ENCODE assay signal across 2 worm cellular contexts in genomic region chrIV:5389951-5390350, ce11.
A peak's percentile ranks its signal among the peaks of the same experiment; 100 is the strongest.
TF ChIP-seq lines count a peak whose summit lies in the region.

No protein-coding gene starts in this region.

TF ChIP-seq in whole organism, L4 larva, 104 proteins besides CTCF, POLR2A, EP300 and RAD21 (continued from another document):
- TF ChIP-seq T26A8.4 (GFP tag; IDR thresholded peaks at IDR 0.05; lab: Robert Waterston, UW) (no peak), nhr-77 (tag; optimal IDR thresholded peaks at IDR 0.05; lab: Kevin White, UChicago) (no peak), dve-1 (tag; optimal IDR thresholded peaks at IDR 0.05; lab: Kevin White, UChicago; ENCODE audit: insufficient read depth) (no peak), spr-1 (tag; optimal IDR thresholded peaks at IDR 0.05; lab: Kevin White, UChicago) (no peak), rbr-2 (tag; optimal IDR thresholded peaks at IDR 0.05; lab: Kevin White, UChicago) (no peak), lir-3 (tag; optimal IDR thresholded peaks at IDR 0.05; lab: Kevin White, UChicago) (no peak), cey-2 (tag; optimal IDR thresholded peaks at IDR 0.05; lab: Kevin White, UChicago; ENCODE audit: borderline replicate concordance, insufficient read depth) (no peak), egl-27 (tag; optimal IDR thresholded peaks at IDR 0.05; lab: Kevin White, UChicago) (no peak), hlh-11 (tag; optimal IDR thresholded peaks at IDR 0.05; lab: Kevin White, UChicago) (no peak), F26F4.8 (GFP tag; conservative IDR thresholded peaks at IDR 0.05; lab: Robert Waterston, UW) (no peak), snpc-1.2 (GFP tag; IDR thresholded peaks at IDR 0.05; lab: Robert Waterston, UW) (peak; percentile 84)

TF ChIP-seq in whole organism, young adult, 124 proteins besides CTCF, POLR2A, EP300 and RAD21 (continued from another document):
- TF ChIP-seq B0336.3 (GFP tag; IDR thresholded peaks at IDR 0.05; lab: Robert Waterston, UW) (peak; percentile 82), F33H1.4 (GFP tag; IDR thresholded peaks at IDR 0.05; lab: Robert Waterston, UW) (peak; percentile 39), F49E8.2 (tag; optimal IDR thresholded peaks at IDR 0.05; lab: Kevin White, UChicago; ENCODE audit: insufficient read depth) (peak; percentile 48), madf-3 (GFP tag; IDR thresholded peaks at IDR 0.05; lab: Robert Waterston, UW) (no peak; the same call in 1 of the 2 replicates), Y53G8AR.9 (GFP tag; conservative IDR thresholded peaks at IDR 0.05; lab: Robert Waterston, UW) (peak; percentile 73), lsl-1 (GFP tag; optimal IDR thresholded peaks at IDR 0.05; lab: Kevin White, UChicago) (peak; percentile 32), snpc-1.3 (tag; optimal IDR thresholded peaks at IDR 0.05; lab: Kevin White, UChicago; ENCODE audit: insufficient read depth) (peak; percentile 71), snpc-3.4 (tag; optimal IDR thresholded peaks at IDR 0.05; lab: Kevin White, UChicago) (peak; percentile 28), lin-54 (GFP tag; optimal IDR thresholded peaks at IDR 0.05; lab: Kevin White, UChicago) (peak; percentile 57), egl-18 (GFP tag; IDR thresholded peaks at IDR 0.05; lab: Robert Waterston, UW) (no peak)
